Worm (Caenorhabditis elegans): ENCODE results near the gene cyp-35A4.

- no peak for TF ChIP-seq him-1 (tag; optimal IDR thresholded peaks at IDR 0.05)
- TF ChIP-seq dao-5 (tag; optimal IDR thresholded peaks at IDR 0.05) = no peak
Measured at ce11 chrV:3987616-3988015, 43.8 kb upstream of the cyp-35A4 start, which contains the start of gene nlp-28.
